Fruit fly (Drosophila melanogaster) whole organism, embryonic: ENCODE measurements around the gene inaF-B.

Source experiments
- CG15479 ChIP-seq: fragments of 200-800 bp; sonication (Bioruptor generic); optimal IDR thresholded peaks from 3 replicates; lab custom pipeline; 2019; ENCODE audit warnings: missing biosample characterization, mild to moderate bottlenecking, missing genetic modification characterization, moderate library complexity
- CG18764 ChIP-seq: fragments of 200-800 bp; sonication (Bioruptor generic); optimal IDR thresholded peaks from 3 replicates; lab custom pipeline; 2016; ENCODE audit warnings: missing biosample characterization, missing genetic modification characterization
- CHES-1-like ChIP-seq: fragments of 200-800 bp; sonication (Bioruptor generic); optimal IDR thresholded peaks from 2 replicates; lab custom pipeline; 2016; ENCODE audit warnings: missing biosample characterization, missing genetic modification characterization
- Sin3A ChIP-seq: fragments of >200 bp; optimal IDR thresholded peaks from 2 replicates; lab custom pipeline; 2018
- danr ChIP-seq: fragments of 200-800 bp; sonication (Bioruptor generic); IDR thresholded peaks from 2 replicates; pipeline ENCODE4 v1.3.6; 2022; ENCODE audit warnings: missing biosample characterization, missing genetic modification characterization
- sqz ChIP-seq: fragments of 200-800 bp; sonication (Bioruptor generic); optimal IDR thresholded peaks from 3 replicates; lab custom pipeline; 2018; ENCODE audit warnings: missing biosample characterization, mild to moderate bottlenecking, missing genetic modification characterization

dm6 chrX:11713808-11714528 is 18.6 kb downstream of the inaF-B start:
- no peak for TF ChIP-seq CG18764 (GFP tag; lab: Kevin White, UChicago)
- no peak for TF ChIP-seq sqz (GFP tag; lab: Kevin White, UChicago)
- no peak for TF ChIP-seq CHES-1-like (GFP tag; lab: Kevin White, UChicago)
- TF ChIP-seq Sin3A (lab: Kevin White, UChicago) = no peak
- no peak for TF ChIP-seq danr (GFP tag; lab: Robert Waterston, UW)
- TF ChIP-seq CG15479 (GFP tag; lab: Kevin White, UChicago) = peak; percentile 5
